Worm (Caenorhabditis elegans): ENCODE measurements around the gene F35H8.4.

Gene F35H8.4

DNA sequence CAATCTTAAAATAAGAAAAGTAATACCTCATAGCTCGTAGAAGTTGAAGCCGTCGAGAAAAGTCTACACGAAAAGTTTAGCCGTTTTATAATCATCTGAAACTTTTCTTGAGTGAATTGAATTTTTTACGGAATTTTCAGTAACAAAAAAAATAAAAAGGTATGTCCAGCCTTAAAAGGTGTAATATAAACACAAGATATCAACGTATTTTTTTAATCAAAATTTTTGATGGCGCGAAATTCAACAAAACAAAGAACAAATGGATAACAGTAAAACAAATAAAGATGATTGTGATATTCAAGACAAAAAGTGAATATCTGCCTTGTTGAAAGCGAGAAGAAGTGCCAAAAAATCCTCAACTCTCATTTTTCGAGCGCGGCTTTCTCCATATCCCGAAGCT, 29.8 kb upstream of the F35H8.4 start, which contains the start of gene eral-1:
eral-1 (minus strand) TSS at position 101 of the 400 bp plus-strand sequence.
- TF ChIP-seq ets-5 (GFP tag; IDR thresholded peaks at IDR 0.05) (no peak), pqm-1 (tag; optimal IDR thresholded peaks at IDR 0.05) (no peak), ceh-90 (tag; optimal IDR thresholded peaks at IDR 0.05) (no peak), mep-1 (tag; optimal IDR thresholded peaks at IDR 0.05) (no peak), C34B4.2 (tag; optimal IDR thresholded peaks at IDR 0.05) (no peak), Y116A8C.19 (tag; optimal IDR thresholded peaks at IDR 0.05; ENCODE audit: borderline replicate concordance) (no peak), mdl-1 (tag; optimal IDR thresholded peaks at IDR 0.05) (no peak), nhr-11 (tag; optimal IDR thresholded peaks at IDR 0.05) (no peak), C04F5.9 (tag; optimal IDR thresholded peaks at IDR 0.05) (no peak), dpl-1 (GFP tag; optimal IDR thresholded peaks at IDR 0.05) (no peak), nhr-20 (tag; optimal IDR thresholded peaks at IDR 0.05) (no peak), grh-1 (GFP tag; IDR thresholded peaks at IDR 0.05) (no peak), zag-1 (tag; optimal IDR thresholded peaks at IDR 0.05) (no peak), C16A3.4 (tag; optimal IDR thresholded peaks at IDR 0.05) (no peak), nhr-76 (tag; optimal IDR thresholded peaks at IDR 0.05) (no peak)

DNA sequence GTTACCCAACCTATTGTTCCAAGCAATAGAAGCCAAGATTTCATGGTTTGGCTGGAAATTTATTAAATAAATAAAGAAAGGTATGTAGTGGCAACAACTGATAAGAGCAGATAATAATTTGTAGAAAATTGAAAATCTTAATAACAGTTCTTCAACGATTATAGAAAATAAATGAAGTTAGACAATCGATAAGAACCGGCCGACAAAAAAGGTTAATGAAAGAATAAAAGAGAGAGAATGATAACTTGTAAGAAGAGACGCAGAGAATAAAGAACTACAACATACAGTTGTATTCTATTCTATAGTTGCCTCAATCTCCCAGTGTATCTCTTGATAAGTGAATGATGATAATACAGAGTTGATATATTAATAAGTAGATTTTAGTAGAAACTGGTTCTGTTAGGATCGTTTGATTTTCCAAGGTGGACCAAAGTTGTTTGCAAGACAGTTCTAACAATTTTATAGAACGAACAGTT, 26.9 kb upstream of the F35H8.4 start, which contains the start of gene ugt-58:
ugt-58 (minus strand) TSS at position 51 of the 476 bp plus-strand sequence.
- TF ChIP-seq nhr-12 (tag; optimal IDR thresholded peaks at IDR 0.05): no peak
- TF ChIP-seq nhr-77 (tag; optimal IDR thresholded peaks at IDR 0.05): no peak
- no peak for TF ChIP-seq sox-4 (tag; optimal IDR thresholded peaks at IDR 0.05)
- TF ChIP-seq nhr-20 (tag; optimal IDR thresholded peaks at IDR 0.05): peak; percentile 80
- TF ChIP-seq irx-1 (tag; optimal IDR thresholded peaks at IDR 0.05): no peak
- TF ChIP-seq lin-13 (GFP tag; optimal IDR thresholded peaks at IDR 0.05): no peak
- peak; percentile 36 for TF ChIP-seq nhr-28 (tag; optimal IDR thresholded peaks at IDR 0.05)
- TF ChIP-seq egl-27 (tag; optimal IDR thresholded peaks at IDR 0.05): no peak
- peak; percentile 23 for TF ChIP-seq blmp-1 (tag; optimal IDR thresholded peaks at IDR 0.05)
- no peak for TF ChIP-seq zip-4 (GFP tag; optimal IDR thresholded peaks at IDR 0.05)
- TF ChIP-seq ces-1 (GFP tag; optimal IDR thresholded peaks at IDR 0.05): no peak
- no peak for TF ChIP-seq snpc-4 (tag; optimal IDR thresholded peaks at IDR 0.05)
- peak; percentile 22 for TF ChIP-seq nhr-19 (GFP tag; conservative IDR thresholded peaks at IDR 0.05)
- no peak for TF ChIP-seq hpl-2 (GFP tag; optimal IDR thresholded peaks at IDR 0.05)
- TF ChIP-seq elt-3 (tag; optimal IDR thresholded peaks at IDR 0.05): peak in 5 of 6 experiments; percentile 33 to 74 (median 53)
- TF ChIP-seq nhr-84 (tag; optimal IDR thresholded peaks at IDR 0.05): no peak
- TF ChIP-seq skn-1 (tag; optimal IDR thresholded peaks at IDR 0.05): peak; percentile 53
- TF ChIP-seq mep-1 (tag; optimal IDR thresholded peaks at IDR 0.05): peak; percentile 29
- TF ChIP-seq Y116A8C.19 (tag; optimal IDR thresholded peaks at IDR 0.05; ENCODE audit: borderline replicate concordance): no peak
- no peak for TF ChIP-seq egl-13 (tag; optimal IDR thresholded peaks at IDR 0.05)
- peak; percentile 72 for TF ChIP-seq nhr-85 (tag)
- no peak for TF ChIP-seq pqm-1 (tag; optimal IDR thresholded peaks at IDR 0.05)
- TF ChIP-seq fos-1 (tag; optimal IDR thresholded peaks at IDR 0.05): no peak
- TF ChIP-seq mdl-1 (tag; optimal IDR thresholded peaks at IDR 0.05): no peak
- no peak for TF ChIP-seq ceh-88 (GFP tag; IDR thresholded peaks at IDR 0.05)
- TF ChIP-seq mef-2 (tag; optimal IDR thresholded peaks at IDR 0.05): no peak
- TF ChIP-seq sptf-1 (tag; optimal IDR thresholded peaks at IDR 0.05): no peak
- TF ChIP-seq efl-3 (GFP tag; optimal IDR thresholded peaks at IDR 0.05): no peak
- TF ChIP-seq zag-1 (tag; optimal IDR thresholded peaks at IDR 0.05): no peak
- no peak for TF ChIP-seq efl-1 (optimal IDR thresholded peaks at IDR 0.05)
- TF ChIP-seq efl-1 (GFP tag; optimal IDR thresholded peaks at IDR 0.05 in 1 of 2): no peak
- TF ChIP-seq lin-14 (GFP tag; optimal IDR thresholded peaks at IDR 0.05): peak; percentile 20
- TF ChIP-seq tlp-1 (tag; optimal IDR thresholded peaks at IDR 0.05): no peak
- TF ChIP-seq snu-23 (GFP tag; optimal IDR thresholded peaks at IDR 0.05): peak; percentile 27
- TF ChIP-seq nhr-90 (tag; optimal IDR thresholded peaks at IDR 0.05; ENCODE audit: poor library complexity): no peak
- no peak for TF ChIP-seq C04F5.9 (tag; optimal IDR thresholded peaks at IDR 0.05)
- peak; percentile 15 to 17 for TF ChIP-seq lsy-2 (tag; optimal IDR thresholded peaks at IDR 0.05)
- TF ChIP-seq vab-15 (tag; optimal IDR thresholded peaks at IDR 0.05): no peak
- no peak for TF ChIP-seq ama-1 (optimal IDR thresholded peaks at IDR 0.05)
- TF ChIP-seq lin-15B (tag; optimal IDR thresholded peaks at IDR 0.05): no peak
- TF ChIP-seq elt-2 (tag; optimal IDR thresholded peaks at IDR 0.05): peak; percentile 40
- no peak for TF ChIP-seq lir-3 (tag; optimal IDR thresholded peaks at IDR 0.05; ENCODE audit: poor library complexity)
- TF ChIP-seq lin-35 (GFP tag; optimal IDR thresholded peaks at IDR 0.05): peak in 1 of 2 experiments; percentile 39
- TF ChIP-seq unc-62 (GFP tag; optimal IDR thresholded peaks at IDR 0.05): no peak
